Worm (Caenorhabditis elegans): ENCODE results near the gene pptr-1.

Gene pptr-1

DNA sequence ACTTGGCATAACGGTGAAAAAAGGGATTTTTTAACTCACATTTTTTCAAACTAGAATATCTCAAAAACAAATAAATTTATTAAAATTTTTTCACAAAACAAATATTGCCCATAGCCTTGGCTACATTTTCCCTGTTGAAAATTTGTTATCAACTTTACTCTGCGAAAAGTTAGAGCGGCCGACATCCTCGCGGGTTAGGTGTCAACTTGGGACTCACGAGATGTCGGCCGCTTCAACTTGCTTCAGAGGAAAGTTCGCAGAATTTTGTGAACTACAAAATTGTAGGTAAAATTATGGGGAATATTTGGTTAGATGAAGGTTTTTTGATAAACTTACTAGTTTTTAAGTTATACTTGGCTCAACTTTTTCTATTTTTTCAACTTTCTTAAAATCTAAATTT is 5.6 kb upstream of the pptr-1 start:
- TF ChIP-seq scrt-1 (GFP tag; IDR thresholded peaks at IDR 0.05) = no peak
- TF ChIP-seq flt-1 (GFP tag; IDR thresholded peaks at IDR 0.05) = no peak
- TF ChIP-seq ets-7 (tag; optimal IDR thresholded peaks at IDR 0.05) = no peak
- no peak for TF ChIP-seq tra-4 (tag; optimal IDR thresholded peaks at IDR 0.05)
- TF ChIP-seq ceh-36 (tag; optimal IDR thresholded peaks at IDR 0.05) = no peak
- TF ChIP-seq tbx-11 (GFP tag; IDR thresholded peaks at IDR 0.05) = no peak
- TF ChIP-seq ama-1 (optimal IDR thresholded peaks at IDR 0.05) = no peak
- TF ChIP-seq tbx-37 (GFP tag; conservative IDR thresholded peaks at IDR 0.05) = no peak
- no peak for TF ChIP-seq pes-1 (GFP tag; IDR thresholded peaks at IDR 0.05)
- no peak for TF ChIP-seq F13C5.2 (tag; optimal IDR thresholded peaks at IDR 0.05)
- no peak for TF ChIP-seq B0310.2 (tag; optimal IDR thresholded peaks at IDR 0.05)

DNA sequence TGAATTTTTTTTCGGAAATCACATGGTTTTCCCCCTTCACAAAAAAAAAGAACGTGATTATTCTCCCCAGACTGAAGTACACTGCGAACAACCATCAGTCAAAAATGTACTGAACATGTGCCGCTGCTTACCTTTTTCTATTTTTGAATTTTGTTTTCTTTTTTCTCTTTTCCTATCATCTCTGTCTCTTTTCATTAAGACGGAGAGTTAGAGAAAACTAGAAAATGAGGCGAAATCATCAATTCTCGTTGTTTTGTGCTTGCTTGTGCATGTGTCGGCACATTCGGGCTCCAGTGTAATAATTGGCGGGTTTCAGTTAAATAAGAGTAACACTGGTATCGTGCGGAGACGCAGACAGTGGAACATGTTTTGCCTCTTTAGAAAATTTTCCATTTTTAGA is 5.0 kb upstream of the pptr-1 start:
- TF ChIP-seq tbx-37 (GFP tag; conservative IDR thresholded peaks at IDR 0.05) (no peak), aly-1 (tag; optimal IDR thresholded peaks at IDR 0.05) (no peak), ets-7 (tag; optimal IDR thresholded peaks at IDR 0.05) (no peak), ama-1 (optimal IDR thresholded peaks at IDR 0.05) (no peak), pes-1 (GFP tag; IDR thresholded peaks at IDR 0.05) (no peak), tbx-11 (GFP tag; IDR thresholded peaks at IDR 0.05) (no peak), ceh-13 (GFP tag; optimal IDR thresholded peaks at IDR 0.05) (no peak), hmbx-1 (tag; optimal IDR thresholded peaks at IDR 0.05) (no peak), flt-1 (GFP tag; IDR thresholded peaks at IDR 0.05) (no peak), scrt-1 (GFP tag; IDR thresholded peaks at IDR 0.05) (no peak), tra-4 (tag; optimal IDR thresholded peaks at IDR 0.05) (no peak), B0310.2 (tag; optimal IDR thresholded peaks at IDR 0.05) (no peak), F13C5.2 (tag; optimal IDR thresholded peaks at IDR 0.05) (no peak), ceh-36 (tag; optimal IDR thresholded peaks at IDR 0.05) (no peak)

DNA sequence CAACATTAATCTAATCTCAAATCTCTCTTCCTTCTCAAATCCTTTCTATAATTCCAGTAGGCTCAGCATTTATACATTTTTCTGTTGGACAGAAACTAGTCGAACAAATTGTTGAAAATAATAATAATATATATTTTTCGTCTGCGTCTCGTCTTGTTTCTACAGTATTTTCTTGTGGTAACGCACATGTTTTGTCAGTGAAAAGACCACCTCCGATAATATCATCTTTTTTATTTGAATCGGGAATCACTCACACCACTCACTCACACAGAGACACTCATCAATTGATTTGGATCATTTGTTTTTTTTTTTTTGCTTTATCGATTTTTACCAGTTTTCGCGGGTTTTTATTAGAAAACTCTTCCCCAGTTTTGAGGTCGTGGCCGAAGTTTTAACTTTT is 2.6 kb upstream of the pptr-1 start:
- no peak for TF ChIP-seq hmbx-1 (tag; optimal IDR thresholded peaks at IDR 0.05)
- TF ChIP-seq scrt-1 (GFP tag; IDR thresholded peaks at IDR 0.05) = no peak
- TF ChIP-seq aly-1 (tag; optimal IDR thresholded peaks at IDR 0.05) = no peak
- TF ChIP-seq tbx-37 (GFP tag; conservative IDR thresholded peaks at IDR 0.05) = no peak
- no peak; the same call in 1 of the 2 replicates for TF ChIP-seq pes-1 (GFP tag; IDR thresholded peaks at IDR 0.05)
- no peak for TF ChIP-seq ama-1 (optimal IDR thresholded peaks at IDR 0.05)
- TF ChIP-seq F13C5.2 (tag; optimal IDR thresholded peaks at IDR 0.05) = no peak
- TF ChIP-seq tbx-11 (GFP tag; IDR thresholded peaks at IDR 0.05) = no peak
- no peak for TF ChIP-seq hmg-4 (GFP tag; optimal IDR thresholded peaks at IDR 0.05)
- no peak for TF ChIP-seq hnd-1 (tag; optimal IDR thresholded peaks at IDR 0.05)
- no peak for TF ChIP-seq ceh-13 (GFP tag; optimal IDR thresholded peaks at IDR 0.05)
- TF ChIP-seq ceh-36 (tag; optimal IDR thresholded peaks at IDR 0.05) = no peak
- TF ChIP-seq ets-7 (tag; optimal IDR thresholded peaks at IDR 0.05) = no peak
- no peak for TF ChIP-seq tra-4 (tag; optimal IDR thresholded peaks at IDR 0.05)
- no peak for TF ChIP-seq B0310.2 (tag; optimal IDR thresholded peaks at IDR 0.05)

DNA sequence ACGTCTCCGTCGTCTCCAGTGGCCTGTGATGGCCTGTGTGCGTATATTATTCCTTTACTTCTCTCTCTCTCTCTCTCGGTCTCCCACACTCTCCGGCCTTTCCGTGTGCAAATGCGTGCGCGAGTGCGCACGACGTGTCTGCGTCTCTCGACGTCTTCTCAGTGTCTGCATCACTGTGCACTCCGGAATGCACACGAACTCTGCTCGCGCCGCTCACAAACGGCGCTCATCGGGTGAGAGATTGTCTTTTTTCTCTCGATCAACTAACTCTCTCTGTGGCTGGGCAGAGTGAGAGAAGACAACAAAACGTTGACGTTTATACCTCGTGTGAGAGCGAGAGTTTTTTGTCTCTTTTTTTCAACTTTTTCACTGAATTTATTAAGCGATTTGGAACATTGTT is 1.4 kb upstream of the pptr-1 start:
- TF ChIP-seq F13C5.2 (tag; optimal IDR thresholded peaks at IDR 0.05) = peak; percentile 43
- TF ChIP-seq scrt-1 (GFP tag; IDR thresholded peaks at IDR 0.05) = no peak
- TF ChIP-seq hmg-4 (GFP tag; optimal IDR thresholded peaks at IDR 0.05) = peak; percentile 66

DNA sequence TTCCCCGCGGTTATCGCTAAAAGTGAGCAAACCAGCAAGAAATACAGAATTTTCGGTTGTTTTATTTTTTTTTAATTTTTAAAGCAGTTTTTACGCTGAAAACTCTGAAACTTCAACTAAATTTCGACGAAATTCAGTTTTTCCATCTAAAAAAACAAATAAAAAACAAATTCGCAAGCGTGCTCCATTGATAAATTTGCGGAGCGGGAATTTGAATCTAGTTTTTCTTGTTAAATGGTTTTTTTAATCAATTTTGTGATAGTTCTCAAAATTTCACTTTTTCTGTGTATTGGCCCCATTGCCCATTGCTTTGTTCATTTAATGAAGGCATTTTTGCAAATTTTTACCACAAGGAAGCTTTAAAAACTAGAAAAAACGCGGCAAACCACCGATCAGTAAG is 523 bp upstream of the pptr-1 start:
- TF ChIP-seq B0310.2 (tag; optimal IDR thresholded peaks at IDR 0.05) = no peak
- no peak for TF ChIP-seq F13C5.2 (tag; optimal IDR thresholded peaks at IDR 0.05)
- no peak for TF ChIP-seq tra-4 (tag; optimal IDR thresholded peaks at IDR 0.05)
- TF ChIP-seq aly-1 (tag; optimal IDR thresholded peaks at IDR 0.05) = no peak
- no peak for TF ChIP-seq tbx-11 (GFP tag; IDR thresholded peaks at IDR 0.05)
- no peak for TF ChIP-seq ama-1 (optimal IDR thresholded peaks at IDR 0.05)
- TF ChIP-seq flt-1 (GFP tag; IDR thresholded peaks at IDR 0.05) = no peak
- TF ChIP-seq sea-1 (GFP tag; conservative IDR thresholded peaks at IDR 0.05) = no peak
- TF ChIP-seq scrt-1 (GFP tag; IDR thresholded peaks at IDR 0.05) = no peak
- no peak for TF ChIP-seq hmbx-1 (tag; optimal IDR thresholded peaks at IDR 0.05)
- TF ChIP-seq pes-1 (GFP tag; IDR thresholded peaks at IDR 0.05) = no peak
- TF ChIP-seq ets-7 (tag; optimal IDR thresholded peaks at IDR 0.05) = no peak
- TF ChIP-seq ceh-13 (GFP tag; optimal IDR thresholded peaks at IDR 0.05) = no peak

DNA sequence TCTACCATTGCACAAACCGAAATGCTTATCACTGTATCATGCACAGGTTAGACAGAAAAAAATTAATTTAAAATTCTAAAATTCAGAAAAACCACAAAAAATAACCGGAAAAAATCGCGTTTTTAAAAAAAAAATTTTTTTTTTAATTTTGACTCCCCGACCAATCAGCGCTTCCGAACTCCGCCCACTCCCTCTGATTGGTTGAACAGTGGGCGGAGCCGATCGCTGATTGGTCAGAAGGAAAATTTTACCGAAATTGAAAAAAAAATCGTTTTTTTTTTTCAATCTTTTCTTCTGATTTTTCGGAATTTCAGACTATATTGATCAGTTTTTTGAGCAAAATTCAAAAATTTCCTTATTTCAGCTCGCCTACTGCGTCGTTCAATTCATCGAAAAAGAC is 4.0 kb downstream of the pptr-1 start:
- TF ChIP-seq pes-1 (GFP tag; IDR thresholded peaks at IDR 0.05) (no peak), F13C5.2 (tag; optimal IDR thresholded peaks at IDR 0.05) (no peak), tra-4 (tag; optimal IDR thresholded peaks at IDR 0.05) (no peak), sea-1 (GFP tag; conservative IDR thresholded peaks at IDR 0.05) (no peak), hmg-4 (GFP tag; optimal IDR thresholded peaks at IDR 0.05) (no peak), hnd-1 (tag; optimal IDR thresholded peaks at IDR 0.05) (no peak), aly-1 (tag; optimal IDR thresholded peaks at IDR 0.05) (no peak), ceh-13 (GFP tag; optimal IDR thresholded peaks at IDR 0.05) (no peak), tbx-37 (GFP tag; conservative IDR thresholded peaks at IDR 0.05) (no peak), tbx-11 (GFP tag; IDR thresholded peaks at IDR 0.05) (no peak), ama-1 (optimal IDR thresholded peaks at IDR 0.05) (no peak), B0310.2 (tag; optimal IDR thresholded peaks at IDR 0.05) (no peak), ets-7 (tag; optimal IDR thresholded peaks at IDR 0.05) (no peak), scrt-1 (GFP tag; IDR thresholded peaks at IDR 0.05) (no peak), flt-1 (GFP tag; IDR thresholded peaks at IDR 0.05) (no peak), ceh-36 (tag; optimal IDR thresholded peaks at IDR 0.05) (no peak), hmbx-1 (tag; optimal IDR thresholded peaks at IDR 0.05) (no peak)

DNA sequence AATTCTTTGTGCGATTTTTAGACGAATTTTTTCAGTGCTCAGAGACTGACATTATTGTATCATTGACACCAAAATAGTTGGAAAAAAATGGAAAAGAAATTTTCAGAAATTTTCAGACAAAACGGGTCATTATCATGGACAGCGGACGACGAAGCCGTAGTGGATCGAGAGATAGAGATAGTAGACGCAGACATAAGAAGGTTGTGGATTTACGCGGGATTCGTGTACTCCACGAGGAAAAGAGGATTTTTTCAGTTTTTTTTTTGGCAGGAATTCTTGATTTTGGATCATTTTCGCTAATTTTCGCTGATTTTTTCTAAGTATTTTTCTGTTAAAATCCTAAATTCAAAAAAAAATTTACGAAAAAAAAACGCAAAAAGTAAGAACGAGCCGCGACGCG is 10.3 kb downstream of the pptr-1 start, which contains the start of gene W08G11.3:
TSS of gene W08G11.3 (plus strand) at position 107 of the 400 bp plus-strand sequence.
- TF ChIP-seq flt-1 (GFP tag; IDR thresholded peaks at IDR 0.05) = no peak
- TF ChIP-seq ama-1 (optimal IDR thresholded peaks at IDR 0.05) = peak; percentile 56

DNA sequence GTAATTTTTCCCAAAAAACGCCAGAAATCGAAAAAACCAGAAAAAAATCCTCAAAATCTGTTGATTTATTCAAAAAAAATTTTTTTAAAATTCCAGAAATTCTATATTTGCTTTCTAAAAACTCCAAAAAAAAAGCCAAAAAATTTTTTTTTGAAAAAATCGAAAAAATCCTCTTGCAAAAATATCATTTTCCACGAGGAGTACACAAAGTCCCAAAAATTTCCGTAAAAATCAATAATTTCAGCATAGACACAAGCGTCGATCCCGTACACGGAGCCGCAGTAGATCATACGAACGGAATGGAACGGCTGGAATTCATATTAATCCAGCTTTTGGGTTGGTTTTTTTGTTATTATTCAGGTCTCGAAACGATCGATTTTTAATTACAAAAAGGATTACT is 10.8 kb downstream of the pptr-1 start:
- no peak for TF ChIP-seq pes-1 (GFP tag; IDR thresholded peaks at IDR 0.05)
- TF ChIP-seq ets-7 (tag; optimal IDR thresholded peaks at IDR 0.05) = no peak
